Fruit fly (Drosophila melanogaster): ENCODE measurements around the gene CG11350.

CG11350 gene

dm6 chr3L:4445824-4446223 is 36.8 kb upstream of the CG11350 start:
- no peak for TF ChIP-seq lola (GFP tag; optimal IDR thresholded peaks at IDR 0.05)
- TF ChIP-seq Sp1 (GFP tag; optimal IDR thresholded peaks at IDR 0.05), result no peak
- TF ChIP-seq br (GFP tag; optimal IDR thresholded peaks at IDR 0.05), result no peak
- no peak for TF ChIP-seq pan (optimal IDR thresholded peaks at IDR 0.05)
- TF ChIP-seq usp (GFP tag; optimal IDR thresholded peaks at IDR 0.05), result no peak
- no peak for TF ChIP-seq Hr83 (GFP tag; optimal IDR thresholded peaks at IDR 0.05; ENCODE audit: poor library complexity, severe bottlenecking)
- no peak for TF ChIP-seq Abd-B (GFP tag; optimal IDR thresholded peaks at IDR 0.05)
- TF ChIP-seq Mio (GFP tag; optimal IDR thresholded peaks at IDR 0.05), result no peak
- TF ChIP-seq ey (GFP tag; optimal IDR thresholded peaks at IDR 0.05), result no peak
- TF ChIP-seq Hnf4 (GFP tag; optimal IDR thresholded peaks at IDR 0.05), result no peak

- TF ChIP-seq Abd-B (GFP tag; optimal IDR thresholded peaks at IDR 0.05), result no peak
- no peak for TF ChIP-seq Mio (GFP tag; optimal IDR thresholded peaks at IDR 0.05)
- TF ChIP-seq Jra (GFP tag; optimal IDR thresholded peaks at IDR 0.05), result no peak
- TF ChIP-seq tai (GFP tag; optimal IDR thresholded peaks at IDR 0.05), result no peak
- TF ChIP-seq rgr (GFP tag; optimal IDR thresholded peaks at IDR 0.05), result no peak
- TF ChIP-seq Dfd (GFP tag; optimal IDR thresholded peaks at IDR 0.05), result no peak
- no peak for TF ChIP-seq pan (optimal IDR thresholded peaks at IDR 0.05)
- no peak for TF ChIP-seq OdsH (GFP tag; optimal IDR thresholded peaks at IDR 0.05)
- no peak for TF ChIP-seq br (GFP tag; optimal IDR thresholded peaks at IDR 0.05)
- no peak for TF ChIP-seq fru (GFP tag; optimal IDR thresholded peaks at IDR 0.05)
Observed at dm6 chr3L:4446273-4446672, 36.3 kb upstream of the CG11350 start, which contains the start of gene CG12607. Gene CG12607 (plus strand): TSS chr3L:4446573.

DNA sequence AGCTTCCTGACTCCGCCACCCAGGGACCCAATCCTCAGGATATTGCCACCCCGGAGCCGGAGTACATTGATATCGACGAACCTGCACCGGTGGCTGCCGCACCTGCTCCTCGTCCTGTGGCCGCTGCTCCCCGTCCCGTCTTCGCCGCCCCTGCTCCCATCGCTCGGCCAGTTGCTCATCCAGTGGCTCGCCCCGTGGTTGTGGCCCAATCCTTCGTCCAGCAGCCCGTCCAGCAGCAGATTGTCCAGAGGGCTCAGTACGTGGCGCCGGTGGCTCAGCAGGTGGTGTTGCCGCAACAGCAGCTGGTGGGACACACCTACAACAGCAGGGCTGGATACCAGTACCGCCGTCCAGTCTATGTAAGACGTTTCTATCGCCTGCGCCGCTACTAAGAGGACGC is 35.4 kb upstream of the CG11350 start:
- no peak for TF ChIP-seq Vsx2 (GFP tag; optimal IDR thresholded peaks at IDR 0.05; ENCODE audit: partially characterized antibody)
- TF ChIP-seq Hr83 (GFP tag; optimal IDR thresholded peaks at IDR 0.05; ENCODE audit: poor library complexity, severe bottlenecking), result no peak
- no peak for TF ChIP-seq dsf (GFP tag; optimal IDR thresholded peaks at IDR 0.05; ENCODE audit: borderline replicate concordance)
- TF ChIP-seq OdsH (GFP tag; optimal IDR thresholded peaks at IDR 0.05), result no peak
- TF ChIP-seq Jra (GFP tag; optimal IDR thresholded peaks at IDR 0.05), result no peak
- TF ChIP-seq Dfd (GFP tag; optimal IDR thresholded peaks at IDR 0.05), result no peak
- TF ChIP-seq CG9705 (GFP tag; optimal IDR thresholded peaks at IDR 0.05), result no peak
- no peak for TF ChIP-seq lola (GFP tag; optimal IDR thresholded peaks at IDR 0.05)
- no peak for TF ChIP-seq CrebA (GFP tag; optimal IDR thresholded peaks at IDR 0.05; ENCODE audit: borderline replicate concordance)
- no peak for TF ChIP-seq foxo (GFP tag; optimal IDR thresholded peaks at IDR 0.05)
- TF ChIP-seq Abd-B (GFP tag; optimal IDR thresholded peaks at IDR 0.05), result no peak
- TF ChIP-seq tai (GFP tag; optimal IDR thresholded peaks at IDR 0.05), result no peak
- TF ChIP-seq Mio (GFP tag; optimal IDR thresholded peaks at IDR 0.05), result no peak
- TF ChIP-seq h (GFP tag; optimal IDR thresholded peaks at IDR 0.05), result no peak
- no peak for TF ChIP-seq dl (GFP tag; optimal IDR thresholded peaks at IDR 0.05; ENCODE audit: insufficient read depth in 1 of 2, partially characterized antibody in 2 of 2)
- TF ChIP-seq N (GFP tag; optimal IDR thresholded peaks at IDR 0.05), result no peak
- no peak for TF ChIP-seq Hnf4 (GFP tag; optimal IDR thresholded peaks at IDR 0.05)
- no peak for TF ChIP-seq ey (GFP tag; optimal IDR thresholded peaks at IDR 0.05)
- TF ChIP-seq brk (GFP tag; optimal IDR thresholded peaks at IDR 0.05), result no peak

- TF ChIP-seq usp (GFP tag; optimal IDR thresholded peaks at IDR 0.05) (no peak), Dif (GFP tag; optimal IDR thresholded peaks at IDR 0.05; ENCODE audit: partially characterized antibody) (no peak), N (GFP tag; optimal IDR thresholded peaks at IDR 0.05) (no peak)
Observed at dm6 chr3L:4458063-4458462, 24.5 kb upstream of the CG11350 start, which contains the start of gene CG11345. Gene CG11345 (minus strand): TSS chr3L:4458163.

- TF ChIP-seq Hr78 (GFP tag; optimal IDR thresholded peaks at IDR 0.05), result no peak
- no peak for TF ChIP-seq ey (GFP tag; optimal IDR thresholded peaks at IDR 0.05)
- no peak for TF ChIP-seq lola (GFP tag; optimal IDR thresholded peaks at IDR 0.05)
- TF ChIP-seq Rel (GFP tag; optimal IDR thresholded peaks at IDR 0.05), result no peak
- TF ChIP-seq Rel (tag; optimal IDR thresholded peaks at IDR 0.05), result no peak
- TF ChIP-seq dmrt93B (GFP tag; optimal IDR thresholded peaks at IDR 0.05), result no peak
- no peak for TF ChIP-seq usp (GFP tag; optimal IDR thresholded peaks at IDR 0.05)
- no peak for TF ChIP-seq rgr (GFP tag; optimal IDR thresholded peaks at IDR 0.05)
- TF ChIP-seq br (GFP tag; optimal IDR thresholded peaks at IDR 0.05), result no peak
- no peak for TF ChIP-seq Dif (GFP tag; optimal IDR thresholded peaks at IDR 0.05; ENCODE audit: partially characterized antibody)
- no peak for TF ChIP-seq Vsx2 (GFP tag; optimal IDR thresholded peaks at IDR 0.05; ENCODE audit: partially characterized antibody)
- no peak for TF ChIP-seq Mio (GFP tag; optimal IDR thresholded peaks at IDR 0.05)
- TF ChIP-seq Sp1 (GFP tag; optimal IDR thresholded peaks at IDR 0.05), result no peak
Observed at dm6 chr3L:4460307-4461088, 22.1 kb upstream of the CG11350 start, which contains the start of gene CG15022. Gene CG15022 (minus strand): TSS chr3L:4460317.

Data from whole organism, wandering third instar larva.